Worm (Caenorhabditis elegans) whole organism, L2 larva: Measurements from ENCODE around the gene D2007.2.

Source experiments
- ZK546.5 ChIP-seq: sonication (generic microtip); optimal IDR thresholded peaks from 2 replicates; lab custom pipeline; 2017; ENCODE audit warnings: missing biosample characterization, missing genetic modification characterization
- alr-1 ChIP-seq: fragments of 150-350 bp; optimal IDR thresholded peaks from 2 replicates; lab custom pipeline; 2014; ENCODE audit warnings: missing biosample characterization, missing genetic modification characterization
- ceh-82 ChIP-seq: fragments of 150-350 bp; optimal IDR thresholded peaks from 2 replicates; lab custom pipeline; 2014; ENCODE audit warnings: missing biosample characterization, missing genetic modification characterization
- fos-1 ChIP-seq: fragments of 150-350 bp; optimal IDR thresholded peaks from 2 replicates; lab custom pipeline; 2014; ENCODE audit warnings: missing biosample characterization, missing genetic modification characterization
- nhr-10 ChIP-seq: sonication (generic microtip); optimal IDR thresholded peaks from 2 replicates; lab custom pipeline; 2017; ENCODE audit warnings: missing biosample characterization, missing genetic modification characterization
- nhr-11 ChIP-seq: fragments of 150-350 bp; optimal IDR thresholded peaks from 2 replicates; lab custom pipeline; 2014; ENCODE audit warnings: missing biosample characterization, missing genetic modification characterization
- nhr-12 ChIP-seq: fragments of 150-350 bp; optimal IDR thresholded peaks from 2 replicates; lab custom pipeline; 2014; ENCODE audit warnings: missing biosample characterization, missing genetic modification characterization
- nhr-237 ChIP-seq: fragments of 150-350 bp; optimal IDR thresholded peaks from 2 replicates; lab custom pipeline; 2014; ENCODE audit warnings: missing biosample characterization, missing genetic modification characterization
- skn-1 ChIP-seq: sonication (generic microtip); optimal IDR thresholded peaks from 2 replicates; lab custom pipeline; 2017; ENCODE audit warnings: missing biosample characterization, missing genetic modification characterization
- unc-62 ChIP-seq: fragments of 150-350 bp; optimal IDR thresholded peaks from 2 replicates; lab custom pipeline; 2014; ENCODE audit warnings: missing biosample characterization, missing genetic modification reagents, missing genetic modification characterization
- ztf-11 ChIP-seq: sonication (generic microtip); optimal IDR thresholded peaks from 2 replicates; lab custom pipeline; 2017; ENCODE audit warnings: missing biosample characterization, missing genetic modification characterization

DNA sequence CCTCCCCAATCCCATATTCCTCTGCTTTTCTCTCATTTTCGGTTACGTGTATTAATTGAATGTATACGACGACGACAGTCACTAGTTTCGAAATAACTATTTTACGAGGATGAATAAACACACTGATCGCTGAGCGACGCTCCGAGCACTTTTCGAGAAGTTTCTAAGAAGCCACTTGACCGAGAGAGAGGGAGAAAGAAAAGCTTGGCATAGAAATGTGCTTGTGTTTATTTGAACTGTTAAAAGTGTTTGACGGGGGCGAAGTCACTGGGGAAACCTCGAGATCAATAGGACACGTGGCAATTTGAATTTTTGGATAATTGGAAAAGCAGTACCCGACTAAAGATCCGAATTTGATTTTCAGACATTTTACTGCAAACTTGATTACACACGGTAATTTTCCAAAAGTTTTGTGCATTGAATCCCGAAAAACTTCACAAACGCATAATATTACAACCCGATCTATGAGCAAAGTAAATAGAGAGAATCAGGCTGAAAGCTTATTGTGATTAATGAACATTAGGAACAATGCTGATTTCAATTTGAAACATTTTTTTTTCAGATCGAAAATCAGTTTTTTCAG lies 12.2 kb upstream of the D2007.2 start:
- no peak for TF ChIP-seq nhr-237 (tag; lab: Kevin White, UChicago)
- TF ChIP-seq fos-1 (tag; lab: Kevin White, UChicago): no peak
- TF ChIP-seq nhr-12 (tag; lab: Kevin White, UChicago): no peak
- TF ChIP-seq nhr-10 (tag; lab: Kevin White, UChicago): no peak
- TF ChIP-seq alr-1 (tag; lab: Kevin White, UChicago): no peak
- no peak for TF ChIP-seq skn-1 (tag; lab: Kevin White, UChicago)
- no peak for TF ChIP-seq ceh-82 (tag; lab: Kevin White, UChicago)
- no peak for TF ChIP-seq nhr-11 (tag; lab: Kevin White, UChicago)
- no peak for TF ChIP-seq unc-62 (GFP tag; lab: Kevin White, UChicago)
- no peak for TF ChIP-seq ZK546.5 (tag; lab: Kevin White, UChicago)
- TF ChIP-seq ztf-11 (tag; lab: Kevin White, UChicago): no peak
